In the genomic region with DNA sequence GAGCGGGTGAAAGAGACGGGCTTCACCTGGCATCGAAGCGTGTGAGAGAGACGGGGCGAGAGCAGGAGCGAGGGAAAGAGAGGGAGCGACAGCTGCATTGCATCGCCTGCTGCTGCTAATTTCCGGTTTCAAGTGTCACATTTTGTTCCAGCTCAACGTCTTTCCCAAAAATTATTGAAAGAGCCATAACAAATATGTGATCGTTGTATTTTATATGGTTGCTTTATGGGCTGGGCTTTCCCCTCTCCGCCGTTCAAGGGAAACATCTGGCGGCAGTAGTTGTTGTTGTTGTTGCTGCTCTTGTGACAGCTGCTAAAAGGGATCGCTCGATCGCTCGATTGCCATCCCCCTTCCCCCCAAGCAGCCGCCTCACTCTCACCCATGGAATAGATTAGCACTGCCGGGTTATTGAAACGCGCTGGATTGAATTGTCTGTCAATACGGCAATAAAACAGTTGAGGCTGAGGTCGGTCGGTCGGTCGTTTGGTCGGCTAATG, we compare ENCODE assay signal across 1 fruit fly cellular context.
TF ChIP-seq lines count a peak whose summit lies in the region.

No protein-coding gene starts in this region.

TF ChIP-seq in whole organism, embryonic, 481 proteins besides CTCF, POLR2A, EP300 and RAD21 (continued from another document and continues in another):
- TF ChIP-seq tgo (GFP tag; IDR thresholded peaks at IDR 0.05; lab: Robert Waterston, UW) (no peak), CG3407 (GFP tag; optimal IDR thresholded peaks at IDR 0.05; lab: Kevin White, UChicago) (no peak), CG10209 (GFP tag; optimal IDR thresholded peaks at IDR 0.05; lab: Kevin White, UChicago) (peak; percentile 80), schlank (tag; optimal IDR thresholded peaks at IDR 0.05; lab: Kevin White, UChicago) (no peak), CG7839 (tag; optimal IDR thresholded peaks at IDR 0.05; lab: Kevin White, UChicago) (no peak), Atf6 (GFP tag; IDR thresholded peaks at IDR 0.05; lab: Robert Waterston, UW) (no peak), vnd (GFP tag; IDR thresholded peaks at IDR 0.05; lab: Robert Waterston, UW; ENCODE audit: partially characterized antibody) (no peak), CG4328 (GFP tag; optimal IDR thresholded peaks at IDR 0.05; lab: Kevin White, UChicago) (no peak), gt (GFP tag; IDR thresholded peaks at IDR 0.05; lab: Robert Waterston, UW) (no peak), tap (tag; optimal IDR thresholded peaks at IDR 0.05; lab: Kevin White, UChicago) (no peak), Nf-YC (tag; optimal IDR thresholded peaks at IDR 0.05; lab: Kevin White, UChicago) (no peak), kni (GFP tag; optimal IDR thresholded peaks at IDR 0.05; lab: Kevin White, UChicago) (peak; percentile 96), shn (GFP tag; optimal IDR thresholded peaks at IDR 0.05; lab: Kevin White, UChicago) (no peak), CG17361 (GFP tag; IDR thresholded peaks at IDR 0.05; lab: Robert Waterston, UW) (no peak), CG11723 (GFP tag; optimal IDR thresholded peaks at IDR 0.05; lab: Kevin White, UChicago) (no peak), ssp (GFP tag; IDR thresholded peaks at IDR 0.05; lab: Robert Waterston, UW) (no peak), dpn (GFP tag; optimal IDR thresholded peaks at IDR 0.05; lab: Kevin White, UChicago) (no peak), ttk (GFP tag; IDR thresholded peaks at IDR 0.05; lab: Robert Waterston, UW) (no peak; the same call in 1 of the 2 replicates), Opbp (GFP tag; IDR thresholded peaks at IDR 0.05; lab: Robert Waterston, UW; ENCODE audit: partially characterized antibody) (no peak), Kr (GFP tag; optimal IDR thresholded peaks at IDR 0.05; lab: Kevin White, UChicago) (peak; percentile 86), en (GFP tag; optimal IDR thresholded peaks at IDR 0.05; lab: Kevin White, UChicago) (no peak), Mes4 (GFP tag; optimal IDR thresholded peaks at IDR 0.05; lab: Kevin White, UChicago) (no peak), CG2116 (GFP tag; optimal IDR thresholded peaks at IDR 0.05; lab: Kevin White, UChicago) (no peak), Dip3 (GFP tag; optimal IDR thresholded peaks at IDR 0.05; lab: Kevin White, UChicago) (no peak), Hr39 (optimal IDR thresholded peaks at IDR 0.05; lab: Kevin White, UChicago) (no peak), CG10431 (GFP tag; optimal IDR thresholded peaks at IDR 0.05; lab: Kevin White, UChicago) (no peak), BEAF-32 (GFP tag; optimal IDR thresholded peaks at IDR 0.05; lab: Kevin White, UChicago) (no peak), onecut (GFP tag; IDR thresholded peaks at IDR 0.05; lab: Robert Waterston, UW) (no peak), Ets65A (GFP tag; lab: Kevin White, UChicago) (no peak), pnt (GFP tag; optimal IDR thresholded peaks at IDR 0.05; lab: Kevin White, UChicago) (no peak), CG6854 (GFP tag; optimal IDR thresholded peaks at IDR 0.05; lab: Kevin White, UChicago) (no peak), CG10366 (GFP tag; IDR thresholded peaks at IDR 0.05; lab: Robert Waterston, UW) (no peak), Doc3 (GFP tag; IDR thresholded peaks at IDR 0.05; lab: Robert Waterston, UW; ENCODE audit: partially characterized antibody) (no peak), CG12391 (tag; optimal IDR thresholded peaks at IDR 0.05; lab: Kevin White, UChicago) (no peak), CG7786 (GFP tag; optimal IDR thresholded peaks at IDR 0.05; lab: Kevin White, UChicago) (no peak), D19A (tag; optimal IDR thresholded peaks at IDR 0.05; lab: Kevin White, UChicago) (peak; percentile 11), CG18262 (tag; optimal IDR thresholded peaks at IDR 0.05; lab: Kevin White, UChicago) (no peak), HLH3B (GFP tag; IDR thresholded peaks at IDR 0.05; lab: Robert Waterston, UW) (no peak), nerfin-1 (tag; optimal IDR thresholded peaks at IDR 0.05; lab: Kevin White, UChicago) (no peak), gsb-n (tag; optimal IDR thresholded peaks at IDR 0.05; lab: Kevin White, UChicago) (peak; percentile 80), Nf-YA (GFP tag; IDR thresholded peaks at IDR 0.05; lab: Robert Waterston, UW) (no peak), CG11696 (GFP tag; IDR thresholded peaks at IDR 0.05; lab: Robert Waterston, UW) (0 out of 2 replicates have a peak, but pooled peaks have one; percentile 14), CG6813 (GFP tag; optimal IDR thresholded peaks at IDR 0.05; lab: Kevin White, UChicago) (no peak), Gug (GFP tag; IDR thresholded peaks at IDR 0.05; lab: Robert Waterston, UW) (no peak), CrebB (tag; optimal IDR thresholded peaks at IDR 0.05; lab: Kevin White, UChicago) (no peak), CG7556 (GFP tag; optimal IDR thresholded peaks at IDR 0.05; lab: Kevin White, UChicago) (no peak), CG13296 (GFP tag; optimal IDR thresholded peaks at IDR 0.05; lab: Kevin White, UChicago) (no peak), CG16815 (GFP tag; optimal IDR thresholded peaks at IDR 0.05; lab: Kevin White, UChicago) (no peak), CG10321 (GFP tag; IDR thresholded peaks at IDR 0.05; lab: Robert Waterston, UW) (no peak), E2f1 (GFP tag; IDR thresholded peaks at IDR 0.05; lab: Robert Waterston, UW) (no peak), CG4854 (GFP tag; optimal IDR thresholded peaks at IDR 0.05; lab: Kevin White, UChicago) (no peak), Ada2b (GFP tag; IDR thresholded peaks at IDR 0.05; lab: Robert Waterston, UW) (no peak), stwl (tag; optimal IDR thresholded peaks at IDR 0.05; lab: Kevin White, UChicago) (no peak), Dref (GFP tag; IDR thresholded peaks at IDR 0.05; lab: Robert Waterston, UW) (no peak), Hr3 (GFP tag; optimal IDR thresholded peaks at IDR 0.05; lab: Kevin White, UChicago) (no peak), CG16863 (GFP tag; optimal IDR thresholded peaks at IDR 0.05; lab: Kevin White, UChicago) (no peak), row (GFP tag; IDR thresholded peaks at IDR 0.05; lab: Robert Waterston, UW) (no peak), CG6654 (GFP tag; optimal IDR thresholded peaks at IDR 0.05; lab: Kevin White, UChicago) (no peak), Hmr (GFP tag; optimal IDR thresholded peaks at IDR 0.05; lab: Kevin White, UChicago) (no peak), CG1792 (GFP tag; optimal IDR thresholded peaks at IDR 0.05; lab: Kevin White, UChicago) (no peak), Tbp (GFP tag; optimal IDR thresholded peaks at IDR 0.05; lab: Kevin White, UChicago) (no peak), CoRest (tag; optimal IDR thresholded peaks at IDR 0.05; lab: Kevin White, UChicago) (no peak), kah (GFP tag; optimal IDR thresholded peaks at IDR 0.05; lab: Kevin White, UChicago) (no peak), slbo (GFP tag; IDR thresholded peaks at IDR 0.05; lab: Robert Waterston, UW) (no peak), trh (GFP tag; optimal IDR thresholded peaks at IDR 0.05; lab: Kevin White, UChicago) (no peak), pita (GFP tag; optimal IDR thresholded peaks at IDR 0.05; lab: Kevin White, UChicago) (no peak), Camta (GFP tag; optimal IDR thresholded peaks at IDR 0.05; lab: Kevin White, UChicago) (no peak), danr (GFP tag; IDR thresholded peaks at IDR 0.05; lab: Robert Waterston, UW) (no peak), CG4617 (GFP tag; optimal IDR thresholded peaks at IDR 0.05; lab: Kevin White, UChicago; ENCODE audit: borderline replicate concordance) (no peak), CG10147 (GFP tag; optimal IDR thresholded peaks at IDR 0.05; lab: Kevin White, UChicago) (no peak), CG12104 (GFP tag; optimal IDR thresholded peaks at IDR 0.05; lab: Kevin White, UChicago) (no peak), CG11398 (GFP tag; optimal IDR thresholded peaks at IDR 0.05; lab: Kevin White, UChicago) (no peak), so (GFP tag; IDR thresholded peaks at IDR 0.05; lab: Robert Waterston, UW) (no peak), CG3065 (GFP tag; optimal IDR thresholded peaks at IDR 0.05; lab: Kevin White, UChicago) (no peak), CG1602 (GFP tag; optimal IDR thresholded peaks at IDR 0.05; lab: Kevin White, UChicago) (no peak), cas (GFP tag; IDR thresholded peaks at IDR 0.05; lab: Robert Waterston, UW) (no peak), peb (GFP tag; IDR thresholded peaks at IDR 0.05; lab: Robert Waterston, UW) (no peak), unpg (GFP tag; optimal IDR thresholded peaks at IDR 0.05; lab: Kevin White, UChicago) (no peak), CG14965 (GFP tag; optimal IDR thresholded peaks at IDR 0.05; lab: Kevin White, UChicago; ENCODE audit: borderline replicate concordance) (no peak), hkb (optimal IDR thresholded peaks at IDR 0.05; lab: Kevin White, UChicago) (no peak), hkb (GFP tag; IDR thresholded peaks at IDR 0.05; lab: Robert Waterston, UW) (no peak), NC2α (GFP tag; optimal IDR thresholded peaks at IDR 0.05; lab: Kevin White, UChicago) (no peak), h (optimal IDR thresholded peaks at IDR 0.05; lab: Kevin White, UChicago) (no peak), yki (optimal IDR thresholded peaks at IDR 0.05; lab: Kevin White, UChicago) (no peak), HHEX (GFP tag; optimal IDR thresholded peaks at IDR 0.05; lab: Kevin White, UChicago) (no peak), dan (GFP tag; IDR thresholded peaks at IDR 0.05; lab: Robert Waterston, UW) (no peak), wor (GFP tag; IDR thresholded peaks at IDR 0.05; lab: Robert Waterston, UW) (no peak), CG13624 (GFP tag; optimal IDR thresholded peaks at IDR 0.05; lab: Kevin White, UChicago) (no peak), CG15073 (GFP tag; optimal IDR thresholded peaks at IDR 0.05; lab: Kevin White, UChicago) (no peak), CG18619 (GFP tag; optimal IDR thresholded peaks at IDR 0.05; lab: Kevin White, UChicago) (no peak), tx (GFP tag; optimal IDR thresholded peaks at IDR 0.05; lab: Kevin White, UChicago) (no peak), CG2199 (GFP tag; IDR thresholded peaks at IDR 0.05; lab: Robert Waterston, UW) (no peak; the same call in 2 of the 3 replicates), cwo (GFP tag; optimal IDR thresholded peaks at IDR 0.05; lab: Kevin White, UChicago) (no peak), CG13775 (GFP tag; optimal IDR thresholded peaks at IDR 0.05; lab: Kevin White, UChicago) (no peak), CG14014 (GFP tag; IDR thresholded peaks at IDR 0.05; lab: Robert Waterston, UW) (no peak), bowl (GFP tag; IDR thresholded peaks at IDR 0.05; lab: Robert Waterston, UW) (no peak), salm (tag; optimal IDR thresholded peaks at IDR 0.05; lab: Kevin White, UChicago) (no peak), CG12071 (GFP tag; optimal IDR thresholded peaks at IDR 0.05; lab: Kevin White, UChicago) (no peak), CG17829 (tag; optimal IDR thresholded peaks at IDR 0.05; lab: Kevin White, UChicago) (no peak), Ssrp (tag; optimal IDR thresholded peaks at IDR 0.05; lab: Kevin White, UChicago) (no peak), sob (GFP tag; IDR thresholded peaks at IDR 0.05; lab: Robert Waterston, UW) (no peak), CG9876 (GFP tag; optimal IDR thresholded peaks at IDR 0.05; lab: Kevin White, UChicago) (no peak), her (GFP tag; optimal IDR thresholded peaks at IDR 0.05; lab: Kevin White, UChicago) (no peak), HmgD (GFP tag; optimal IDR thresholded peaks at IDR 0.05; lab: Kevin White, UChicago) (no peak), Atf-2 (GFP tag; optimal IDR thresholded peaks at IDR 0.05; lab: Kevin White, UChicago) (no peak), ind (GFP tag; optimal IDR thresholded peaks at IDR 0.05; lab: Kevin White, UChicago) (no peak), CG15601 (tag; optimal IDR thresholded peaks at IDR 0.05; lab: Kevin White, UChicago) (peak; percentile 40), CG8924 (tag; optimal IDR thresholded peaks at IDR 0.05; lab: Kevin White, UChicago) (peak; percentile 24), ranshi (GFP tag; IDR thresholded peaks at IDR 0.05; lab: Robert Waterston, UW) (no peak), CG10979 (tag; optimal IDR thresholded peaks at IDR 0.05; lab: Kevin White, UChicago) (no peak), sd (tag; optimal IDR thresholded peaks at IDR 0.05; lab: Kevin White, UChicago) (peak; percentile 34), CG7271 (tag; optimal IDR thresholded peaks at IDR 0.05; lab: Kevin White, UChicago) (peak; percentile 37), exex (tag; optimal IDR thresholded peaks at IDR 0.05; lab: Kevin White, UChicago) (no peak), ken (GFP tag; IDR thresholded peaks at IDR 0.05; lab: Robert Waterston, UW) (no peak), CG8944 (GFP tag; optimal IDR thresholded peaks at IDR 0.05; lab: Kevin White, UChicago) (no peak), org-1 (GFP tag; optimal IDR thresholded peaks at IDR 0.05; lab: Kevin White, UChicago) (no peak), CG14860 (GFP tag; IDR thresholded peaks at IDR 0.05; lab: Robert Waterston, UW; ENCODE audit: partially characterized antibody) (no peak), Dad (GFP tag; optimal IDR thresholded peaks at IDR 0.05; lab: Kevin White, UChicago) (no peak), CG7357 (GFP tag; IDR thresholded peaks at IDR 0.05; lab: Robert Waterston, UW) (no peak), pros (GFP tag; optimal IDR thresholded peaks at IDR 0.05; lab: Kevin White, UChicago) (peak; percentile 97), dati (GFP tag; IDR thresholded peaks at IDR 0.05; lab: Robert Waterston, UW) (no peak), Atf3 (GFP tag; optimal IDR thresholded peaks at IDR 0.05; lab: Kevin White, UChicago) (no peak), sr (GFP tag; IDR thresholded peaks at IDR 0.05; lab: Robert Waterston, UW) (no peak), CG11085 (GFP tag; IDR thresholded peaks at IDR 0.05; lab: Robert Waterston, UW) (no peak), CG32532 (GFP tag; IDR thresholded peaks at IDR 0.05; lab: Robert Waterston, UW) (no peak), stc (GFP tag; IDR thresholded peaks at IDR 0.05; lab: Robert Waterston, UW) (no peak), CG12769 (tag; optimal IDR thresholded peaks at IDR 0.05; lab: Kevin White, UChicago) (peak; percentile 50), CG10565 (GFP tag; optimal IDR thresholded peaks at IDR 0.05; lab: Kevin White, UChicago) (no peak), CG3281 (GFP tag; optimal IDR thresholded peaks at IDR 0.05; lab: Kevin White, UChicago) (no peak), CG31388 (GFP tag; optimal IDR thresholded peaks at IDR 0.05; lab: Kevin White, UChicago) (no peak), CG33557 (GFP tag; optimal IDR thresholded peaks at IDR 0.05; lab: Kevin White, UChicago) (no peak), sima (GFP tag; optimal IDR thresholded peaks at IDR 0.05; lab: Kevin White, UChicago) (no peak), CG33213 (GFP tag; optimal IDR thresholded peaks at IDR 0.05; lab: Kevin White, UChicago) (no peak), CG10654 (GFP tag; optimal IDR thresholded peaks at IDR 0.05; lab: Kevin White, UChicago) (no peak), CG6683 (GFP tag; optimal IDR thresholded peaks at IDR 0.05; lab: Kevin White, UChicago) (no peak)
